Worm (Caenorhabditis elegans) whole organism, L4/young adult: ENCODE measurements around the gene ceh-40.

ENCODE experiments used
- dao-5 ChIP-seq: sonication (generic microtip); optimal IDR thresholded peaks from 2 replicates; lab custom pipeline; 2016; ENCODE audit warnings: missing genotype, missing genetic modification characterization, moderate library complexity, missing compliant biosample characterization
- him-1 ChIP-seq: sonication (generic microtip); optimal IDR thresholded peaks from 2 replicates; lab custom pipeline; 2016; ENCODE audit warnings: missing genotype, missing genetic modification reagents, missing genetic modification characterization, missing compliant biosample characterization

DNA sequence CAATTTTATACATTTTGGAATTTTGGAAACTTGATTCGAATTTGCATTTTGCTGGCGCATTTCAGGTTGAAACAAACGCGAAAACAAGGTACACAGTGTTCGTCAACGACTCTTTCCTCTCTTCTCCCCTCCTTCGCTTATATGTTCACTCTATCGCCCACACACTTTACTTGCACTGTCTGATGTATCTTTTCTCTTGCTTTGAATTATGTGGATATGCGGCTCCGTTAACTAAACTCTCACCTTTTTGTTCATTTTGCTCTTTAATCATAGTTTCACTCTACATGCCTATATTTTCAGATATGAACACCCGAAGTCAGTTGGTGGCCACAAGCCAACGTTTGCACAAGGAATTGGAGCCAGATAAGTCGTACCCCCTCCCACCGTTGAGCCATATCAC is 26.3 kb downstream of the ceh-40 start, which contains the start of gene W06D11.1:
- no peak for TF ChIP-seq him-1 (tag; lab: Kevin White, UChicago)
- TF ChIP-seq dao-5 (tag; lab: Kevin White, UChicago): no peak
